Fruit fly (Drosophila melanogaster): ENCODE data around the gene CG33169.

Gene CG33169

dm6 chr3L:22878723-22879343 is 15.2 kb downstream of the CG33169 start, which contains the start of the genes Chro and Ssl1 (continued):
- TF ChIP-seq CG3995 (GFP tag; optimal IDR thresholded peaks at IDR 0.05) (peak; percentile 90), Spps (tag; optimal IDR thresholded peaks at IDR 0.05) (peak; percentile 100), Fer2 (tag; optimal IDR thresholded peaks at IDR 0.05) (peak; percentile 99), Hmx (GFP tag; optimal IDR thresholded peaks at IDR 0.05) (peak; percentile 99), CG18764 (GFP tag; optimal IDR thresholded peaks at IDR 0.05) (peak; percentile 100), ham (GFP tag; IDR thresholded peaks at IDR 0.05) (peak; percentile 99), CG8478 (optimal IDR thresholded peaks at IDR 0.05) (no peak), Doc3 (GFP tag; IDR thresholded peaks at IDR 0.05; ENCODE audit: partially characterized antibody) (0 out of 3 replicates have a peak, but pooled peaks have one; percentile 13), Ravus (GFP tag; IDR thresholded peaks at IDR 0.05) (peak; percentile 99), peb (GFP tag; IDR thresholded peaks at IDR 0.05) (peak; percentile 100), tll (GFP tag; optimal IDR thresholded peaks at IDR 0.05) (peak; percentile 82 to 88), CG6272 (GFP tag; IDR thresholded peaks at IDR 0.05) (peak; percentile 100), Myb (GFP tag; optimal IDR thresholded peaks at IDR 0.05) (peak; percentile 98), CG8765 (GFP tag; IDR thresholded peaks at IDR 0.05) (peak; percentile 100), CG1529 (GFP tag; optimal IDR thresholded peaks at IDR 0.05) (peak; percentile 100), dpn (GFP tag; optimal IDR thresholded peaks at IDR 0.05) (peak; percentile 100), Hand (GFP tag; optimal IDR thresholded peaks at IDR 0.05) (peak; percentile 99), Atf3 (GFP tag; optimal IDR thresholded peaks at IDR 0.05) (peak; percentile 100), CG12391 (tag; optimal IDR thresholded peaks at IDR 0.05) (peak; percentile 100), Taf1 (GFP tag; IDR thresholded peaks at IDR 0.05) (peak; percentile 99), CG9609 (GFP tag; optimal IDR thresholded peaks at IDR 0.05) (peak; percentile 100), CG2129 (GFP tag; IDR thresholded peaks at IDR 0.05; ENCODE audit: partially characterized antibody) (no peak), grau (tag; optimal IDR thresholded peaks at IDR 0.05) (peak; percentile 99), H2.0 (GFP tag; IDR thresholded peaks at IDR 0.05) (peak; percentile 100), pita (GFP tag; optimal IDR thresholded peaks at IDR 0.05) (no peak), CG3163 (GFP tag; optimal IDR thresholded peaks at IDR 0.05) (peak; percentile 97), Optix (GFP tag; IDR thresholded peaks at IDR 0.05) (peak; percentile 100), dm (GFP tag; optimal IDR thresholded peaks at IDR 0.05) (peak; percentile 100), CG17186 (GFP tag; optimal IDR thresholded peaks at IDR 0.05) (peak; percentile 98), Hey (tag; optimal IDR thresholded peaks at IDR 0.05) (peak; percentile 98), GATAe (GFP tag; conservative IDR thresholded peaks at IDR 0.05) (peak; percentile 99), CG7745 (tag; optimal IDR thresholded peaks at IDR 0.05) (peak; percentile 97), CG32767 (GFP tag; IDR thresholded peaks at IDR 0.05) (peak; percentile 100), zfh2 (GFP tag; optimal IDR thresholded peaks at IDR 0.05) (peak; percentile 100), CG13775 (GFP tag; optimal IDR thresholded peaks at IDR 0.05) (peak; percentile 100), CG10147 (GFP tag; optimal IDR thresholded peaks at IDR 0.05) (peak; percentile 99), corto (GFP tag; optimal IDR thresholded peaks at IDR 0.05) (peak; percentile 99), CG8089 (GFP tag; optimal IDR thresholded peaks at IDR 0.05) (peak; percentile 100), Bgb (GFP tag; IDR thresholded peaks at IDR 0.05; ENCODE audit: partially characterized antibody) (no peak), NK7.1 (GFP tag; optimal IDR thresholded peaks at IDR 0.05) (peak; percentile 100), Dfd (GFP tag; optimal IDR thresholded peaks at IDR 0.05) (peak in 1 of 2 experiments; percentile 90), CG34422 (GFP tag; IDR thresholded peaks at IDR 0.05) (peak; percentile 100), HHEX (GFP tag; optimal IDR thresholded peaks at IDR 0.05) (peak; percentile 100), Med (GFP tag) (peak; percentile 100), btn (GFP tag; optimal IDR thresholded peaks at IDR 0.05) (peak; percentile 100), CG5953 (GFP tag; IDR thresholded peaks at IDR 0.05) (peak; percentile 100), CG8924 (tag; optimal IDR thresholded peaks at IDR 0.05) (peak; percentile 100), CG34376 (GFP tag; optimal IDR thresholded peaks at IDR 0.05) (peak; percentile 100), MESR4 (GFP tag; optimal IDR thresholded peaks at IDR 0.05) (peak; percentile 95), CG42726 (GFP tag; IDR thresholded peaks at IDR 0.05; ENCODE audit: partially characterized antibody) (peak; percentile 46; the same call in 1 of the 2 replicates)
